Worm (Caenorhabditis elegans) whole organism, L3 larva: Measurements from ENCODE around the gene F32E10.8.

Experiments used
- R02D3.7 ChIP-seq: fragments of 150-350 bp; optimal IDR thresholded peaks from 2 replicates; lab custom pipeline; 2014; ENCODE audit warnings: missing biosample characterization, missing genetic modification characterization
- ZK546.5 ChIP-seq: sonication (generic microtip); optimal IDR thresholded peaks from 2 replicates; lab custom pipeline; 2017; ENCODE audit warnings: missing biosample characterization, missing genetic modification characterization
- aly-2 ChIP-seq: fragments of 150-350 bp; optimal IDR thresholded peaks from 2 replicates; lab custom pipeline; 2014; ENCODE audit warnings: missing biosample characterization, missing genetic modification characterization
- ama-1 ChIP-seq: fragments of 150-350 bp; optimal IDR thresholded peaks from 2 replicates; lab custom pipeline; 2018
- ceh-82 ChIP-seq: fragments of 150-350 bp; optimal IDR thresholded peaks from 2 replicates; lab custom pipeline; 2014; ENCODE audit warnings: missing biosample characterization, missing genetic modification characterization
- ceh-9 ChIP-seq: sonication (generic microtip); optimal IDR thresholded peaks from 2 replicates; lab custom pipeline; 2018; ENCODE audit warnings: missing biosample characterization, missing genetic modification characterization
- elt-1 ChIP-seq: fragments of 150-350 bp; optimal IDR thresholded peaks from 2 replicates; lab custom pipeline; 2014; ENCODE audit warnings: missing biosample characterization, missing genetic modification characterization
- elt-3 ChIP-seq, 3 experiments: fragments of 150-350 bp in 1 of 3; sonication (generic microtip) in 2 of 3; optimal IDR thresholded peaks; 2 replicates in 2 of 3; 4 replicates in 1 of 3; lab custom pipeline; 2014 to 2017; ENCODE audit warnings: missing biosample characterization in 3 of 3, missing genetic modification characterization in 3 of 3
- eor-1 ChIP-seq, 2 experiments: fragments of 150-350 bp; optimal IDR thresholded peaks; 2 replicates each; lab custom pipeline; 2014 to 2018; ENCODE audit warnings: missing biosample characterization in 2 of 2, missing genetic modification characterization in 2 of 2
- fkh-10 ChIP-seq: sonication (generic microtip); optimal IDR thresholded peaks from 2 replicates; lab custom pipeline; 2017; ENCODE audit warnings: missing biosample characterization, missing genetic modification reagents, missing genetic modification characterization
- fkh-2 ChIP-seq: fragments of 150-350 bp; optimal IDR thresholded peaks from 2 replicates; lab custom pipeline; 2014; ENCODE audit warnings: missing biosample characterization, missing genetic modification reagents, missing genetic modification characterization
- fos-1 ChIP-seq: fragments of 150-350 bp; optimal IDR thresholded peaks from 2 replicates; lab custom pipeline; 2014; ENCODE audit warnings: missing biosample characterization, missing genetic modification characterization
- hmg-11 ChIP-seq: sonication (generic microtip); optimal IDR thresholded peaks from 2 replicates; lab custom pipeline; 2016; ENCODE audit warnings: missing genetic modification characterization, missing compliant biosample characterization
- lin-39 ChIP-seq: fragments of 150-350 bp; optimal IDR thresholded peaks from 2 replicates; lab custom pipeline; 2018; ENCODE audit warnings: missing biosample characterization, missing genetic modification reagents, missing genetic modification characterization
- mdl-1 ChIP-seq: fragments of 150-350 bp; optimal IDR thresholded peaks from 2 replicates; lab custom pipeline; 2014; ENCODE audit warnings: missing biosample characterization, missing genetic modification characterization
- nfya-1 ChIP-seq: sonication (generic microtip); optimal IDR thresholded peaks from 2 replicates; lab custom pipeline; 2017; ENCODE audit warnings: missing genetic modification characterization, mild to moderate bottlenecking, missing compliant biosample characterization, antibody characterized with exemption, moderate library complexity; ENCODE audit not compliant: insufficient read depth
- nhr-28 ChIP-seq: fragments of 150-350 bp; optimal IDR thresholded peaks from 2 replicates; lab custom pipeline; 2014; ENCODE audit warnings: missing biosample characterization, missing genetic modification characterization
- nhr-67 ChIP-seq: fragments of 150-350 bp; optimal IDR thresholded peaks from 2 replicates; lab custom pipeline; 2014; ENCODE audit warnings: missing biosample characterization, missing genetic modification characterization
- nhr-77 ChIP-seq: fragments of 150-350 bp; optimal IDR thresholded peaks from 2 replicates; lab custom pipeline; 2014; ENCODE audit warnings: missing biosample characterization, missing genetic modification characterization
- pqm-1 ChIP-seq: fragments of 150-350 bp; optimal IDR thresholded peaks from 2 replicates; lab custom pipeline; 2017; ENCODE audit warnings: missing biosample characterization, missing genetic modification characterization, inconsistent platforms
- sea-2 ChIP-seq: fragments of 150-350 bp; sonication (generic microtip); optimal IDR thresholded peaks from 4 replicates; lab custom pipeline; 2014; ENCODE audit warnings: missing biosample characterization, missing genetic modification reagents, missing genetic modification characterization
- unc-39 ChIP-seq: sonication (generic microtip); optimal IDR thresholded peaks from 4 replicates; lab custom pipeline; 2017; ENCODE audit warnings: missing biosample characterization, missing genetic modification characterization
- unc-62 ChIP-seq: fragments of 150-350 bp; sonication (generic microtip); optimal IDR thresholded peaks from 4 replicates; lab custom pipeline; 2014; ENCODE audit warnings: missing biosample characterization, missing genetic modification reagents, missing genetic modification characterization
- ztf-4 ChIP-seq: fragments of 150-350 bp; optimal IDR thresholded peaks from 2 replicates; lab custom pipeline; 2014; ENCODE audit warnings: missing biosample characterization, missing genetic modification characterization

The F32E10.8 gene

DNA sequence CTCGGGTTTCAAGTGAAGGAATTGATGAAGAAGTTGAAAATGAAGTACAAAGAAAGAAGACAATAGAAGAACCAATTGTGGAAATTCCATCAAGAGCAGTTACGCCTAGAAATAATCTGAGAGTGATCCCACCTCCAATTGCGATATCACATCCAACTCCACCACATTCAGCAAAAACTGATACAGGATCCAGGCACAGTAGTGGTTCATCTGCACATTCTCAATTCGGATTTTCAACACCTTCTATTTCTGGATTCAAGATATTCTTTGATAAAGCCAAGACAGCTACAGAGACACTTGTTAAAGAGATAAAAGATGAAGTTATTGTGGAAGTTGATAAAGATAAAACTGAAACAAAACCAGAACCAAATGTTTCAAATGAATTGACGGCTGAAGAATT is 40.7 kb downstream of the F32E10.8 start:
- TF ChIP-seq elt-1 (tag; lab: Kevin White, UChicago): no peak
- no peak for TF ChIP-seq ama-1 (lab: Kevin White, UChicago)
- TF ChIP-seq ceh-9 (tag; lab: Kevin White, UChicago): no peak
- TF ChIP-seq mdl-1 (tag; lab: Kevin White, UChicago): no peak
- no peak for TF ChIP-seq nhr-67
- TF ChIP-seq ztf-4: no peak
- TF ChIP-seq unc-62: no peak
- no peak for TF ChIP-seq nhr-77 (tag; lab: Kevin White, UChicago)
- TF ChIP-seq nhr-28 (tag; lab: Kevin White, UChicago): no peak
- TF ChIP-seq sea-2 (GFP tag; lab: Kevin White, UChicago): no peak
- no peak for TF ChIP-seq elt-3 (tag; optimal IDR thresholded peaks at IDR 0.05; lab: Kevin White, UChicago)
- no peak for TF ChIP-seq ZK546.5 (tag; lab: Kevin White, UChicago)
- TF ChIP-seq ceh-82 (tag; lab: Kevin White, UChicago): no peak
- no peak for TF ChIP-seq fos-1
- TF ChIP-seq fkh-2 (tag; lab: Kevin White, UChicago): no peak

DNA sequence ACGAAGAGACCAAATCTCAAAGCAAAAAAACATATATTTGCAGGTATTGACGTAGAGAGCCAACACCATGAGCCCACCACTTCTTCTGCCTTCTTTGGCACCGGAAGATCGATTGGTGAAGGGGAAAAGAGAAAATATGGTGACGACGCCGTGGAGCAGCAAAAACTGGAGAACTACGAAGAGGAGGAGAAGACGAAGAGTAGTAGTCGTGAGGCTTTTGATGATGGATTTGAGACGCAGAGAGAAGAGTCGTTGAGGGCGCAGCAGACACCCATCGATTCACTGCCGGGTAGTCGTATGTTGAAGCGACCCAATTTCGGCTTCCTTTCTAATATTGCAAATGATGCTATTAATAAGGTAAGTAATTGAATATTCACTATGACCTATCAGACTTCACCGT is 44.0 kb downstream of the F32E10.8 start:
- TF ChIP-seq unc-39 (tag; lab: Kevin White, UChicago): no peak
- TF ChIP-seq ama-1 (lab: Kevin White, UChicago): no peak
- peak; percentile 5 for TF ChIP-seq fkh-10 (GFP tag; lab: Kevin White, UChicago)
- peak; percentile 12 for TF ChIP-seq hmg-11
- peak; percentile 19 for TF ChIP-seq nfya-1 (tag; lab: Kevin White, UChicago)
- no peak for TF ChIP-seq eor-1 (tag; optimal IDR thresholded peaks at IDR 0.05; lab: Kevin White, UChicago)
- peak; percentile 74 for TF ChIP-seq lin-39
- TF ChIP-seq, all 47 proteins: peak for 4

DNA sequence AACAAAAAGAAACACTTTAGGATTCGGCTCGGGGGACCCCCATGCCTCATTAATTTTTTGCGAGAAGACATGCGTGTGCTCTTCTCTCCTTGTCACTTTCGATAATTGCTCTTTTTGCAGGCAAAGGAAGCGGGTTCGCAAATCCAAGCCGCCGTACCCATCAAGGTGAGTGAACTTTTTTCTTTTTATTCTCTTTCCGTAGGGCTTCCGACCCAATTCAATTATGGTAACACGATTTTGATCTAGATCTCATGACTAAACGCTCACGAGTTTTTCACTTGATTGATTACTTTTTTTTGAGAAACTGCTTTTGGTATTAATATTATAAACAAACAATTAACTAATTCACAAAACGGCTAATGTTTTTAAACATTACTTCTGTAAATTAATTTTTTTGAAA is 45.1 kb downstream of the F32E10.8 start:
- TF ChIP-seq aly-2 (no peak), pqm-1 (tag; lab: Kevin White, UChicago) (no peak), R02D3.7 (tag; lab: Kevin White, UChicago) (no peak), fkh-2 (tag; lab: Kevin White, UChicago) (no peak), fos-1 (no peak)
- TF ChIP-seq, all 47 proteins: peak for 0
